Fruit fly (Drosophila melanogaster) whole organism: ENCODE measurements around the gene CG33262.

Experiments used
- CG8478 ChIP-seq: fragments of >200 bp; optimal IDR thresholded peaks from 2 replicates; lab custom pipeline; 2018; ENCODE audit warnings: inconsistent platforms
- psq ChIP-seq: fragments of >200 bp; optimal IDR thresholded peaks from 2 replicates; lab custom pipeline; 2017

dm6 chr3L:13133140-13133539 is 2.9 kb upstream of the CG33262 start:
- TF ChIP-seq CG8478 (lab: Kevin White, UChicago) = no peak
- TF ChIP-seq psq = no peak
